Fruit fly (Drosophila melanogaster) whole organism: Measurements from ENCODE around the gene Gclc.

ENCODE experiments used
- CG8478 ChIP-seq: fragments of >200 bp; optimal IDR thresholded peaks from 2 replicates; lab custom pipeline; 2018; ENCODE audit warnings: inconsistent platforms
- EcR ChIP-seq, 2 experiments: fragments of >200 bp; optimal IDR thresholded peaks; 2 replicates each; lab custom pipeline; 2017; ENCODE audit warnings: missing biosample characterization in 2 of 2, missing genetic modification characterization in 2 of 2, missing genetic modification reagents in 2 of 2
- pan ChIP-seq: fragments of >200 bp; optimal IDR thresholded peaks from 2 replicates; lab custom pipeline; 2017
- psq ChIP-seq: fragments of >200 bp; optimal IDR thresholded peaks from 2 replicates; lab custom pipeline; 2017
- usp ChIP-seq: fragments of >200 bp; optimal IDR thresholded peaks from 2 replicates; lab custom pipeline; 2017; ENCODE audit warnings: missing biosample characterization, missing genetic modification characterization, mixed read lengths

DNA sequence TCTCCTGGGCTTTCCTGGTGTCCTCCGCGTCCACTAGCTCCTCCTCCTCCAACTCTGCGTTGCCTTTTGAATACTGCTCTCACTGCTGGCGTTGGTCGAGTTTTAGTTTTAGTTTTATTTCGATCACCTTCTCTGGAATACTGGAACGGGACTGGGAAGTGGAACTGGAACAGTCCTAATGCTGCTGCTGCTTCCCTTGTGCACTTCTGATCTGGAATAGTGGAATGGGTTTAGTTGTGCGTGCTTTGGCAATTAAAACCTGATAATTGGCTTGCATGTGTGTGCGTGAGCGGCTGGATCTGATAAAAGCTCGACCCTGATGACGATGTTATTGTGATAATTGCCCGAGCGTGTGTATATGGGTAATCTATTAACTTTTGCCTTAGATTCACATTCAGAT, 24.8 kb upstream of the Gclc start:
- TF ChIP-seq pan (lab: Kevin White, UChicago), result no peak
- TF ChIP-seq EcR (GFP tag; optimal IDR thresholded peaks at IDR 0.05; lab: Kevin White, UChicago), result no peak
- no peak for TF ChIP-seq psq (lab: Kevin White, UChicago)
- TF ChIP-seq usp (GFP tag; lab: Kevin White, UChicago), result no peak
- TF ChIP-seq CG8478 (lab: Kevin White, UChicago), result no peak
